Worm (Caenorhabditis elegans) whole organism, L1 larva: ENCODE measurements around the gene srlf-32.

Experiments
- lsy-2 ChIP-seq, 2 experiments: fragments of 150-350 bp; optimal IDR thresholded peaks; 2 replicates each; lab custom pipeline; 2014; ENCODE audit warnings: missing biosample characterization in 2 of 2, missing genetic modification characterization in 2 of 2
- mdl-1 ChIP-seq, 2 experiments: fragments of 150-350 bp; optimal IDR thresholded peaks; 2 replicates each; lab custom pipeline; 2014 to 2017; ENCODE audit warnings: missing biosample characterization in 2 of 2, missing genetic modification characterization in 2 of 2, inconsistent platforms in 1 of 2
- nhr-237 ChIP-seq: fragments of 150-350 bp; optimal IDR thresholded peaks from 2 replicates; lab custom pipeline; 2014; ENCODE audit warnings: missing biosample characterization, missing genetic modification characterization

DNA sequence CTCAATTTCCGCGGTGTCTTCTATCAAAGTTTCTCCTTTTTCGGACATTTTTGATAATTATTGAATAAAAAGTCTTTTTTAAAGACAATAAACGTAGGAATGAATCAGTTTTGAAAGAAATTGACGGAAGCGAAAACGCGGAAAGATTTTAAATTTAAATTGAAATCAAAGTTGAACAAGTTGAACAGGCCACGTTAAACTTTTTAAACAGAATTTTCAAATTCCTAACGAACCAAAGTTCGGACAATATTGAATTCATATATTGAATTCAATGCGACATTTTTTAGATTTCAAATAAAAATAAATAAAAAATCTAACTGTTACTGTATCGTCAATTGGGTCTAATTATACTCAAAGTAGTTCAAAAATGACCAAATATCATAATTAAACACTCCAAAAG lies 23.9 kb downstream of the srlf-32 start, which contains the start of gene hdl-1:
- TF ChIP-seq nhr-237 (tag; lab: Kevin White, UChicago) = no peak
- TF ChIP-seq lsy-2 (tag; optimal IDR thresholded peaks at IDR 0.05; lab: Kevin White, UChicago) = no peak
- no peak for TF ChIP-seq mdl-1 (tag; optimal IDR thresholded peaks at IDR 0.05; lab: Kevin White, UChicago)
